Fruit fly (Drosophila melanogaster): ENCODE data around the gene Rcc1.
A peak's percentile ranks its signal among the peaks of the same experiment; 100 is the strongest.

The Rcc1 gene

dm6 chr3L:5893063-5893462, 39.5 kb downstream of the Rcc1 start (continued):
- TF ChIP-seq Hey (tag; optimal IDR thresholded peaks at IDR 0.05): peak; percentile 98
- TF ChIP-seq insv (GFP tag; optimal IDR thresholded peaks at IDR 0.05): no peak
- peak; percentile 68 for TF ChIP-seq oc (tag; optimal IDR thresholded peaks at IDR 0.05)
- TF ChIP-seq CG17385 (GFP tag; optimal IDR thresholded peaks at IDR 0.05): no peak
- TF ChIP-seq dimm (GFP tag; IDR thresholded peaks at IDR 0.05): no peak
- no peak for TF ChIP-seq Jarid2 (GFP tag; optimal IDR thresholded peaks at IDR 0.05)
- TF ChIP-seq tll (GFP tag; optimal IDR thresholded peaks at IDR 0.05): peak in 1 of 2 experiments; percentile 37
- no peak for TF ChIP-seq her (GFP tag; optimal IDR thresholded peaks at IDR 0.05)
- TF ChIP-seq pzg (GFP tag; optimal IDR thresholded peaks at IDR 0.05): no peak

- TF ChIP-seq gfzf (GFP tag; optimal IDR thresholded peaks at IDR 0.05): no peak
- TF ChIP-seq CG14965 (GFP tag; optimal IDR thresholded peaks at IDR 0.05; ENCODE audit: borderline replicate concordance): no peak
- no peak for TF ChIP-seq lilli (GFP tag; optimal IDR thresholded peaks at IDR 0.05)
- TF ChIP-seq Bgb (GFP tag; IDR thresholded peaks at IDR 0.05; ENCODE audit: partially characterized antibody): no peak
- TF ChIP-seq nerfin-1 (tag; optimal IDR thresholded peaks at IDR 0.05): peak; percentile 57
- TF ChIP-seq CG10366 (GFP tag; IDR thresholded peaks at IDR 0.05): no peak
- TF ChIP-seq Myb (GFP tag; optimal IDR thresholded peaks at IDR 0.05): no peak
- no peak for TF ChIP-seq Pdp1 (GFP tag; optimal IDR thresholded peaks at IDR 0.05)
- no peak for TF ChIP-seq CG7928 (GFP tag; optimal IDR thresholded peaks at IDR 0.05)
- 0 out of 3 replicates have a peak, but pooled peaks have one; percentile 34 for TF ChIP-seq CG11456 (GFP tag; IDR thresholded peaks at IDR 0.05)
- no peak for TF ChIP-seq Sin3A (optimal IDR thresholded peaks at IDR 0.05)
- TF ChIP-seq pros (GFP tag; optimal IDR thresholded peaks at IDR 0.05): peak; percentile 63
- TF ChIP-seq NC2β (GFP tag; optimal IDR thresholded peaks at IDR 0.05): no peak
- TF ChIP-seq zen (tag; optimal IDR thresholded peaks at IDR 0.05): peak; percentile 1
- no peak for TF ChIP-seq CG8290 (GFP tag; optimal IDR thresholded peaks at IDR 0.05)
- TF ChIP-seq CG8290 (tag; optimal IDR thresholded peaks at IDR 0.05): no peak
- no peak for TF ChIP-seq CG6791 (GFP tag; IDR thresholded peaks at IDR 0.05; ENCODE audit: partially characterized antibody)
- TF ChIP-seq CG4360 (GFP tag; IDR thresholded peaks at IDR 0.05): no peak
- no peak for TF ChIP-seq Taf1 (GFP tag; IDR thresholded peaks at IDR 0.05)
- no peak for TF ChIP-seq nom (GFP tag; optimal IDR thresholded peaks at IDR 0.05)
- no peak for TF ChIP-seq CG42726 (GFP tag; IDR thresholded peaks at IDR 0.05; ENCODE audit: partially characterized antibody)
These were observed 40.8 kb downstream of the Rcc1 start for dm6 chr3L:5891812-5892211.

- TF ChIP-seq Jarid2 (GFP tag; optimal IDR thresholded peaks at IDR 0.05) (no peak), ewg (GFP tag; optimal IDR thresholded peaks at IDR 0.05) (peak; percentile 55), dimm (GFP tag; IDR thresholded peaks at IDR 0.05) (no peak), Nf-YB (GFP tag; optimal IDR thresholded peaks at IDR 0.05) (peak; percentile 92), Nf-YC (tag; optimal IDR thresholded peaks at IDR 0.05) (peak; percentile 90), crol (GFP tag; IDR thresholded peaks at IDR 0.05) (0 out of 2 replicates have a peak, but pooled peaks have one; percentile 14), seq (GFP tag; IDR thresholded peaks at IDR 0.05) (peak; percentile 24; the same call in 1 of the 2 replicates)
These were observed 41.5 kb downstream of the Rcc1 start for dm6 chr3L:5891114-5891513.

dm6 chr3L:5884735-5885134, 47.8 kb downstream of the Rcc1 start:
- TF ChIP-seq nerfin-1 (tag; optimal IDR thresholded peaks at IDR 0.05): peak; percentile 51
- peak; percentile 94 for TF ChIP-seq gsb-n (tag; optimal IDR thresholded peaks at IDR 0.05)
- no peak for TF ChIP-seq Rfx (GFP tag; IDR thresholded peaks at IDR 0.05)

Measured in whole organism, embryonic.